Worm (Caenorhabditis elegans): Measurements from ENCODE around the gene T01H3.5.

- TF ChIP-seq tbx-11 (GFP tag; IDR thresholded peaks at IDR 0.05): no peak
- TF ChIP-seq hmbx-1 (tag; optimal IDR thresholded peaks at IDR 0.05): no peak
- TF ChIP-seq ceh-36 (tag; optimal IDR thresholded peaks at IDR 0.05): no peak
- no peak for TF ChIP-seq hmg-4 (GFP tag; optimal IDR thresholded peaks at IDR 0.05)
- no peak for TF ChIP-seq ama-1 (optimal IDR thresholded peaks at IDR 0.05)
- no peak for TF ChIP-seq aly-1 (tag; optimal IDR thresholded peaks at IDR 0.05)
- no peak for TF ChIP-seq pes-1 (GFP tag; IDR thresholded peaks at IDR 0.05)
- TF ChIP-seq ceh-13 (GFP tag; optimal IDR thresholded peaks at IDR 0.05): no peak
- TF ChIP-seq tra-4 (tag; optimal IDR thresholded peaks at IDR 0.05): no peak
Measured at ce11 chrII:7864207-7864606, 15.2 kb upstream of the T01H3.5 start, which contains the start of gene ostb-1.

Data from whole organism, early embryonic.